Fruit fly (Drosophila melanogaster): ENCODE results near the gene CG1090.

The CG1090 gene

dm6 chr3R:4394654-4395581, 35.2 kb downstream of the CG1090 start:
- TF ChIP-seq gfzf (GFP tag; optimal IDR thresholded peaks at IDR 0.05), result no peak
- no peak for TF ChIP-seq CG1832 (GFP tag; optimal IDR thresholded peaks at IDR 0.05)
- TF ChIP-seq Med (GFP tag), result peak; percentile 98
- TF ChIP-seq Dref (GFP tag; IDR thresholded peaks at IDR 0.05), result 0 out of 2 replicates have a peak, but pooled peaks have one; percentile 17
- TF ChIP-seq kni (GFP tag; optimal IDR thresholded peaks at IDR 0.05), result peak; percentile 8
- TF ChIP-seq kah (GFP tag; optimal IDR thresholded peaks at IDR 0.05), result peak; percentile 57
- peak; percentile 70 for TF ChIP-seq NC2β (GFP tag; optimal IDR thresholded peaks at IDR 0.05)
- peak; percentile 93 for TF ChIP-seq CG2678 (tag; optimal IDR thresholded peaks at IDR 0.05)
- peak; percentile 93 for TF ChIP-seq nmo (GFP tag; optimal IDR thresholded peaks at IDR 0.05)
- peak; percentile 77 for TF ChIP-seq CG4424 (GFP tag; optimal IDR thresholded peaks at IDR 0.05)
- TF ChIP-seq NfI (GFP tag; optimal IDR thresholded peaks at IDR 0.05), result peak; percentile 90
- TF ChIP-seq bsh (GFP tag; optimal IDR thresholded peaks at IDR 0.05), result peak; percentile 88 to 90
- TF ChIP-seq Xrp1 (GFP tag; IDR thresholded peaks at IDR 0.05), result peak; percentile 84
- TF ChIP-seq pum (GFP tag; optimal IDR thresholded peaks at IDR 0.05), result peak; percentile 83
- no peak for TF ChIP-seq CG7745 (tag; optimal IDR thresholded peaks at IDR 0.05)
- TF ChIP-seq btn (GFP tag; optimal IDR thresholded peaks at IDR 0.05), result peak; percentile 82
- peak; percentile 90 for TF ChIP-seq lilli (GFP tag; optimal IDR thresholded peaks at IDR 0.05)
- peak; percentile 75 for TF ChIP-seq CG3726 (GFP tag; IDR thresholded peaks at IDR 0.05)
- peak; percentile 74 for TF ChIP-seq CG17568 (GFP tag; optimal IDR thresholded peaks at IDR 0.05)
- TF ChIP-seq CG31388 (GFP tag; optimal IDR thresholded peaks at IDR 0.05), result peak; percentile 74
- peak; percentile 53 for TF ChIP-seq trem (tag; optimal IDR thresholded peaks at IDR 0.05)
- peak; percentile 88 for TF ChIP-seq CG10209 (GFP tag; optimal IDR thresholded peaks at IDR 0.05)
- peak; percentile 84 for TF ChIP-seq CG17829 (tag; optimal IDR thresholded peaks at IDR 0.05)
- TF ChIP-seq CG17802 (tag; optimal IDR thresholded peaks at IDR 0.05), result peak; percentile 60
- TF ChIP-seq CG12744 (GFP tag; optimal IDR thresholded peaks at IDR 0.05), result peak; percentile 78
- TF ChIP-seq lola (GFP tag; optimal IDR thresholded peaks at IDR 0.05), result peak in 1 of 3 experiments; percentile 51
- peak; percentile 86 for TF ChIP-seq esg (GFP tag; conservative IDR thresholded peaks at IDR 0.05)
- TF ChIP-seq Abd-B (GFP tag; optimal IDR thresholded peaks at IDR 0.05), result peak; percentile 71
- TF ChIP-seq pfk (GFP tag; optimal IDR thresholded peaks at IDR 0.05), result no peak
- TF ChIP-seq Neu2 (GFP tag; optimal IDR thresholded peaks at IDR 0.05; ENCODE audit: borderline replicate concordance), result no peak
- peak; percentile 85 for TF ChIP-seq eyg (GFP tag; optimal IDR thresholded peaks at IDR 0.05)
- TF ChIP-seq CG10462 (GFP tag; optimal IDR thresholded peaks at IDR 0.05), result peak; percentile 44
- TF ChIP-seq sqz (GFP tag; optimal IDR thresholded peaks at IDR 0.05), result no peak
- no peak for TF ChIP-seq crol (GFP tag; IDR thresholded peaks at IDR 0.05)
- peak; percentile 14 for TF ChIP-seq CG30020 (tag; optimal IDR thresholded peaks at IDR 0.05)
- TF ChIP-seq cwo (GFP tag; optimal IDR thresholded peaks at IDR 0.05), result peak; percentile 85
- TF ChIP-seq onecut (GFP tag; IDR thresholded peaks at IDR 0.05), result peak; percentile 74
- TF ChIP-seq D19B (GFP tag; optimal IDR thresholded peaks at IDR 0.05), result peak; percentile 69
- no peak for TF ChIP-seq klu (GFP tag; IDR thresholded peaks at IDR 0.05)
- TF ChIP-seq YL-1 (GFP tag; optimal IDR thresholded peaks at IDR 0.05), result no peak
- no peak for TF ChIP-seq Doc2 (GFP tag; IDR thresholded peaks at IDR 0.05)
- peak; percentile 5 for TF ChIP-seq B-H2 (GFP tag; optimal IDR thresholded peaks at IDR 0.05)
- peak; percentile 81 for TF ChIP-seq Myb (GFP tag; optimal IDR thresholded peaks at IDR 0.05)
- TF ChIP-seq CG9727 (GFP tag; optimal IDR thresholded peaks at IDR 0.05), result peak; percentile 82
- TF ChIP-seq CG18599 (GFP tag; optimal IDR thresholded peaks at IDR 0.05), result peak; percentile 91
- peak; percentile 89 for TF ChIP-seq pho (GFP tag; optimal IDR thresholded peaks at IDR 0.05)
- TF ChIP-seq pita (GFP tag; optimal IDR thresholded peaks at IDR 0.05), result no peak
- TF ChIP-seq dm (GFP tag; optimal IDR thresholded peaks at IDR 0.05), result peak; percentile 65

All from whole organism, embryonic.